Worm (Caenorhabditis elegans) whole organism, L3 larva: ENCODE results near the gene H14E04.2.

Experiments used
- R02D3.7 ChIP-seq: fragments of 150-350 bp; optimal IDR thresholded peaks from 2 replicates; lab custom pipeline; 2014; ENCODE audit warnings: missing biosample characterization, missing genetic modification characterization
- aly-2 ChIP-seq: fragments of 150-350 bp; optimal IDR thresholded peaks from 2 replicates; lab custom pipeline; 2014; ENCODE audit warnings: missing biosample characterization, missing genetic modification characterization
- ama-1 ChIP-seq: fragments of 150-350 bp; optimal IDR thresholded peaks from 2 replicates; lab custom pipeline; 2018
- ceh-16 ChIP-seq: sonication (generic microtip); optimal IDR thresholded peaks from 2 replicates; lab custom pipeline; 2017; ENCODE audit warnings: missing biosample characterization, missing genetic modification characterization
- ceh-28 ChIP-seq: fragments of 150-350 bp; optimal IDR thresholded peaks from 2 replicates; lab custom pipeline; 2014; ENCODE audit warnings: missing biosample characterization, missing genetic modification reagents, missing genetic modification characterization
- ceh-82 ChIP-seq: fragments of 150-350 bp; optimal IDR thresholded peaks from 2 replicates; lab custom pipeline; 2014; ENCODE audit warnings: missing biosample characterization, missing genetic modification characterization
- ceh-9 ChIP-seq: sonication (generic microtip); optimal IDR thresholded peaks from 2 replicates; lab custom pipeline; 2018; ENCODE audit warnings: missing biosample characterization, missing genetic modification characterization
- egl-5 ChIP-seq: fragments of 150-350 bp; optimal IDR thresholded peaks from 2 replicates; lab custom pipeline; 2017; ENCODE audit warnings: missing biosample characterization, missing genetic modification reagents, missing genetic modification characterization, inconsistent platforms
- elt-1 ChIP-seq: fragments of 150-350 bp; optimal IDR thresholded peaks from 2 replicates; lab custom pipeline; 2014; ENCODE audit warnings: missing biosample characterization, missing genetic modification characterization
- fkh-2 ChIP-seq: fragments of 150-350 bp; optimal IDR thresholded peaks from 2 replicates; lab custom pipeline; 2014; ENCODE audit warnings: missing biosample characterization, missing genetic modification reagents, missing genetic modification characterization
- fos-1 ChIP-seq: fragments of 150-350 bp; optimal IDR thresholded peaks from 2 replicates; lab custom pipeline; 2014; ENCODE audit warnings: missing biosample characterization, missing genetic modification characterization
- hmg-11 ChIP-seq: sonication (generic microtip); optimal IDR thresholded peaks from 2 replicates; lab custom pipeline; 2016; ENCODE audit warnings: missing genetic modification characterization, missing compliant biosample characterization
- lin-15B ChIP-seq: fragments of 150-350 bp; optimal IDR thresholded peaks from 2 replicates; lab custom pipeline; 2014; ENCODE audit warnings: missing biosample characterization, missing genetic modification characterization
- lin-39 ChIP-seq: fragments of 150-350 bp; optimal IDR thresholded peaks from 2 replicates; lab custom pipeline; 2018; ENCODE audit warnings: missing biosample characterization, missing genetic modification reagents, missing genetic modification characterization
- lsy-12 ChIP-seq: sonication (generic microtip); optimal IDR thresholded peaks from 2 replicates; lab custom pipeline; 2016; ENCODE audit warnings: mild to moderate bottlenecking, missing genetic modification characterization, missing compliant biosample characterization
- mdl-1 ChIP-seq: fragments of 150-350 bp; optimal IDR thresholded peaks from 2 replicates; lab custom pipeline; 2014; ENCODE audit warnings: missing biosample characterization, missing genetic modification characterization
- mml-1 ChIP-seq: fragments of 150-350 bp; sonication (generic microtip); optimal IDR thresholded peaks from 3 replicates; lab custom pipeline; 2014; ENCODE audit warnings: missing biosample characterization, missing genetic modification characterization
- nfya-1 ChIP-seq: sonication (generic microtip); optimal IDR thresholded peaks from 2 replicates; lab custom pipeline; 2017; ENCODE audit warnings: missing genetic modification characterization, mild to moderate bottlenecking, missing compliant biosample characterization, antibody characterized with exemption, moderate library complexity; ENCODE audit not compliant: insufficient read depth
- nhr-11 ChIP-seq: fragments of 150-350 bp; optimal IDR thresholded peaks from 2 replicates; lab custom pipeline; 2014; ENCODE audit warnings: missing biosample characterization, missing genetic modification characterization
- nhr-12 ChIP-seq: fragments of 150-350 bp; optimal IDR thresholded peaks from 2 replicates; lab custom pipeline; 2014; ENCODE audit warnings: missing biosample characterization, missing genetic modification characterization
- nhr-237 ChIP-seq: fragments of 150-350 bp; optimal IDR thresholded peaks from 2 replicates; lab custom pipeline; 2014; ENCODE audit warnings: missing biosample characterization, missing genetic modification characterization
- nhr-25 ChIP-seq: sonication (generic microtip); optimal IDR thresholded peaks from 2 replicates; lab custom pipeline; 2017; ENCODE audit warnings: missing biosample characterization, missing genetic modification characterization
- nhr-28 ChIP-seq: fragments of 150-350 bp; optimal IDR thresholded peaks from 2 replicates; lab custom pipeline; 2014; ENCODE audit warnings: missing biosample characterization, missing genetic modification characterization
- nhr-67 ChIP-seq: fragments of 150-350 bp; optimal IDR thresholded peaks from 2 replicates; lab custom pipeline; 2014; ENCODE audit warnings: missing biosample characterization, missing genetic modification characterization
- nhr-76 ChIP-seq: fragments of 150-350 bp; sonication (generic microtip); optimal IDR thresholded peaks from 5 replicates; lab custom pipeline; 2014; ENCODE audit warnings: missing biosample characterization, missing genetic modification characterization
- nhr-77 ChIP-seq: fragments of 150-350 bp; optimal IDR thresholded peaks from 2 replicates; lab custom pipeline; 2014; ENCODE audit warnings: missing biosample characterization, missing genetic modification characterization
- pha-4 ChIP-seq: fragments of 150-350 bp; optimal IDR thresholded peaks from 2 replicates; lab custom pipeline; 2014; ENCODE audit warnings: missing biosample characterization, missing genetic modification reagents, missing genetic modification characterization
- pqm-1 ChIP-seq: fragments of 150-350 bp; optimal IDR thresholded peaks from 2 replicates; lab custom pipeline; 2017; ENCODE audit warnings: missing biosample characterization, missing genetic modification characterization, inconsistent platforms
- snpc-4 ChIP-seq: fragments of 150-350 bp; optimal IDR thresholded peaks from 2 replicates; lab custom pipeline; 2014; ENCODE audit warnings: missing biosample characterization, missing genetic modification characterization
- tbx-2 ChIP-seq: sonication (generic microtip); optimal IDR thresholded peaks from 2 replicates; lab custom pipeline; 2016; ENCODE audit warnings: mild to moderate bottlenecking, missing genetic modification characterization, missing compliant biosample characterization
- unc-39 ChIP-seq: sonication (generic microtip); optimal IDR thresholded peaks from 4 replicates; lab custom pipeline; 2017; ENCODE audit warnings: missing biosample characterization, missing genetic modification characterization
- ztf-11 ChIP-seq: fragments of 150-350 bp; optimal IDR thresholded peaks from 2 replicates; lab custom pipeline; 2014; ENCODE audit warnings: missing biosample characterization, missing genetic modification characterization
- ztf-4 ChIP-seq: fragments of 150-350 bp; optimal IDR thresholded peaks from 2 replicates; lab custom pipeline; 2014; ENCODE audit warnings: missing biosample characterization, missing genetic modification characterization

H14E04.2 gene

DNA sequence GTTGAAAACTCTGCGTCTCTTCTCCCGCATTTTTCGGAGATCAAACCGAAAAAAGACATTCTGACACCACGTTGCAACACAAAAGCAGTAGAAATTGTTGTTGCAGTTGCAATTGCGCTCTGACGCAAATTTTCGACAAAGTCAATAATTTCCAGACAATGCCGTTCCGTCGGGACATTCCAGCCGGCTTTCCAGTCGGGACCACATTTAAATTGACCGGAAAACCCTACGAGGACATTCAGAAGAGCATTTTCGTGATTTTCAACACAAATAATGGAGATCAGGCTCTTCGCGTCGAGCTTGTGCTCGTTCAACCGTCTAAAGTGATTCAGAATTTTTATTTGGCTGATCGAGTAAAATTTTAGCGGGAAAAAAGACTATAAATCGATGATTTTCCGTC, 43.0 kb downstream of the H14E04.2 start:
- TF ChIP-seq nfya-1 (tag; lab: Kevin White, UChicago) (no peak), ceh-16 (tag; lab: Kevin White, UChicago) (no peak), unc-39 (no peak), nhr-77 (tag; lab: Kevin White, UChicago) (no peak), nhr-25 (tag; lab: Kevin White, UChicago) (no peak), ceh-9 (tag; lab: Kevin White, UChicago) (no peak), fos-1 (no peak), pha-4 (tag; lab: Kevin White, UChicago) (no peak), mml-1 (tag; lab: Kevin White, UChicago) (no peak), aly-2 (tag; lab: Kevin White, UChicago) (no peak), pqm-1 (tag; lab: Kevin White, UChicago) (no peak), lin-39 (no peak), egl-5 (no peak), mdl-1 (tag; lab: Kevin White, UChicago) (no peak), R02D3.7 (tag; lab: Kevin White, UChicago) (no peak), hmg-11 (tag; lab: Kevin White, UChicago) (no peak), fkh-2 (tag; lab: Kevin White, UChicago) (no peak), nhr-12 (no peak), lsy-12 (tag; lab: Kevin White, UChicago) (no peak)

DNA sequence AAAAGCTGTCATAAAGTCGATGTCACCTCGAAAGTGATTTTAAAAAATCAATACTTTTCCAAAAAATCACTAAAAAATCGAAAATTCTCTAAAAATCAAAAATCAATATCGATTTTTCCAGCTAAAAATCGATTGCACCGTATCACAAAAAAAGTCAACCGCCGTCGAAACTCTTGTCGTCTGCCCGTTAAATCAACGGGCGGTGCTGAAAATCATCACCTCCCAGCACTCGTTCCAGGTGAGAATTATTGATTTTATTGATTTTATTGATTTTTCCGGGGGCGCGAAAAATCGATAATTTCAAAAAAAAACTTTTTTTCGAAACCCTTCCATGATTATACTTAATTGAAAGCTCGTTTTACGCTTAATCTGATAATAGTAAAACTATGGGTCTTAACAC, 43.5 kb downstream of the H14E04.2 start:
- TF ChIP-seq elt-1 (no peak), nhr-25 (tag; lab: Kevin White, UChicago) (no peak), nhr-11 (tag; lab: Kevin White, UChicago) (no peak), egl-5 (no peak), ceh-28 (tag; lab: Kevin White, UChicago) (peak; percentile 89), lsy-12 (tag; lab: Kevin White, UChicago) (no peak), ztf-4 (tag; lab: Kevin White, UChicago) (no peak)

DNA sequence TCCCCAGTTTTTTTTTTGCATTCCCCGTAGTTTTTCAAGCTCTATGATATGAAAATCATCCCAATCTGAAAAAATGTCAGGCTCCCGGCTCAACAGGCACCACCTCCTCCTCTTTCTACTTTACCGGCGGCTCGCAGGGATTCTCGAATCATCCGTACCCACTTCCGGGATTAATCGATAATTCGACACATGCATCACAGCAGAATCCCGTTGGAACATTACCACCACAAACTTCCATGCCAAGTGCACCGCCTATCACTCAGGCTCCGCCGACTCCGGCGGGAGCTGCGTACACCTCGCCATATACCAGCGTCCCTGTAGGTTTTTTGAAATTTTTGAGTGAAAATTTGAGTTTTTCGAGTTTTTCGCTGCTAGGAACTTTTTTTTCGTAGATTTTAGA, 45.2 kb downstream of the H14E04.2 start:
- no peak for TF ChIP-seq tbx-2 (tag; lab: Kevin White, UChicago)
- TF ChIP-seq ceh-28 (tag; lab: Kevin White, UChicago) = no peak
- TF ChIP-seq lsy-12 (tag; lab: Kevin White, UChicago) = no peak
- no peak for TF ChIP-seq nhr-77 (tag; lab: Kevin White, UChicago)
- no peak for TF ChIP-seq ztf-11
- TF ChIP-seq ztf-4 (tag; lab: Kevin White, UChicago) = no peak
- TF ChIP-seq egl-5 = no peak
- TF ChIP-seq mdl-1 (tag; lab: Kevin White, UChicago) = no peak
- TF ChIP-seq nhr-28 = no peak
- no peak for TF ChIP-seq nhr-67
- TF ChIP-seq nhr-76 = no peak

DNA sequence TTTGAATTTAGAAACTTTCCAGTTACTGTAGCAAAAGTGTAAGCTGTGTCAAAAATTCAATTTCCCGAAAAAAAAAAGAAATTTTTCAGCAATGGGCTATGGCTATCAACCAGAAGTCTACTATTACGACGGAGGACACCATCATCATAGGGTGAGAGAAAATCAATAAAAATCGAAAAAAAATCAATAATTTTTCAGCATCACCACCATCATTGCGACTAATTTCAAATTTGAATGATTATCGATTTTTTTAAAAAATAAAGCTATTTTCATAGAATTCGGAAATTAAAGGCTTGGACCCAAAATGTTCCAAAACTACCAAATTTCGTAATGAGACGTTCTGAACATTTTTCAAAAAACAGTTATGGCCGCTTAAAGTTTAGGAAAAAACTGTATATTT, 47.6 kb downstream of the H14E04.2 start:
- no peak for TF ChIP-seq nhr-237
- TF ChIP-seq ceh-28 (tag; lab: Kevin White, UChicago) = peak; percentile 78

DNA sequence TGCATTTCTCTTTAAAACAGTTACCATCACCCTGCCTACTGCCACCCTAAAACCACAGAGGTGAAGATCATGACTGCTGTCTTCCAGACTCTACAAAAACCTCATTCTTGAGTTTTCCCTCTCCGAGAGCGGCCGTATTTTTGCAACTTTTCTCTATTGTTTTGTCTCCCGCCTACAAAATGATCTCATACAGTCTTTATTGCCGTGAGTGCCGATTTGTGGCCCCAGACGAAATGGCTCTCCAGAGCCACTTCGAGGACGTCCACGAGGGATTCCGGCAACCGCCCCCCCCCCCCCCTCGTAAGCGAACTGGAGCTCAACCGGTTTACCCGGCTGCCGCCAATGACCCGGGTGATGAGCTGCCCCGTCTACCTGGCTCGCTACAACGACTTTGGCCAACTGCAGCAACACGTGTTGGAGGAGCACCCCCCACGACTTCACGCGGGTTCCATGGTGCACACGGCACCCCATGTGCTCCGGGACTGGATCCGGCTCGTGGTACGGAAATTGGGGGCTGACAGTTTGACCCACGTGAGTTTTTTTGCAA, 48.9 kb downstream of the H14E04.2 start:
- TF ChIP-seq aly-2 (tag; lab: Kevin White, UChicago) = no peak
- TF ChIP-seq pqm-1 (tag; lab: Kevin White, UChicago) = no peak
- no peak for TF ChIP-seq ceh-82
- TF ChIP-seq ztf-4 (tag; lab: Kevin White, UChicago) = no peak
- no peak for TF ChIP-seq mdl-1 (tag; lab: Kevin White, UChicago)
- no peak for TF ChIP-seq ama-1 (lab: Kevin White, UChicago)
- no peak for TF ChIP-seq nfya-1 (tag; lab: Kevin White, UChicago)
- no peak for TF ChIP-seq snpc-4 (tag; lab: Kevin White, UChicago)
- no peak for TF ChIP-seq ceh-28 (tag; lab: Kevin White, UChicago)
- TF ChIP-seq lin-15B (tag; lab: Kevin White, UChicago) = no peak
- TF ChIP-seq mml-1 (tag; lab: Kevin White, UChicago) = no peak
- no peak for TF ChIP-seq lsy-12 (tag; lab: Kevin White, UChicago)
- no peak for TF ChIP-seq nhr-11 (tag; lab: Kevin White, UChicago)
- TF ChIP-seq elt-1 = no peak

DNA sequence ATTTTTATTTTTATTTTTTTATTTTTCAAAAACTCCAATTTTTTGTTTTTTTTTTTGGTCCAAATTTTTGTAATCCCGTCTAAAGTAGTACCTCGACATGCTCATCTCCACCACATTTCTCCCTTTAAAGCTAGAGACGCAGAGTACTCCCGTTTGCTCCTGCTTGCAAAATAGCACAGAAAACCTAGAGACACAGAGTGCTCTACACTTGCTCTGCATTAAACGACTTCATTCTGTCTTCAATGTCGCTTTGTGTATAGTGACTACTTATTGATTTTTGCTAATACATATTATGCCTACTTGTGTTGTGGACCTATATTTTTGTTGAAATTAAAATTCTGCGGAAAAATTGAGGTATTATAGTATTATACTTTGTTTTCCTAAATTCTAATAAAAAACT, 50.1 kb downstream of the H14E04.2 start, which contains the start of gene W04B5.8:
Gene W04B5.8, plus strand, starts transcription at position 195 of the 400 bp plus-strand sequence.
- TF ChIP-seq ceh-28 (tag; lab: Kevin White, UChicago) (peak; percentile 5), hmg-11 (tag; lab: Kevin White, UChicago) (peak; percentile 48), nfya-1 (tag; lab: Kevin White, UChicago) (peak; percentile 19), lin-39 (no peak)
